Fruit fly (Drosophila melanogaster) whole organism: ENCODE measurements around the gene FoxP.

Experiments
- pan ChIP-seq: fragments of >200 bp; optimal IDR thresholded peaks from 2 replicates; lab custom pipeline; 2017
- psq ChIP-seq: fragments of >200 bp; optimal IDR thresholded peaks from 2 replicates; lab custom pipeline; 2017
- usp ChIP-seq: fragments of >200 bp; optimal IDR thresholded peaks from 2 replicates; lab custom pipeline; 2017; ENCODE audit warnings: missing biosample characterization, missing genetic modification characterization, mixed read lengths

DNA sequence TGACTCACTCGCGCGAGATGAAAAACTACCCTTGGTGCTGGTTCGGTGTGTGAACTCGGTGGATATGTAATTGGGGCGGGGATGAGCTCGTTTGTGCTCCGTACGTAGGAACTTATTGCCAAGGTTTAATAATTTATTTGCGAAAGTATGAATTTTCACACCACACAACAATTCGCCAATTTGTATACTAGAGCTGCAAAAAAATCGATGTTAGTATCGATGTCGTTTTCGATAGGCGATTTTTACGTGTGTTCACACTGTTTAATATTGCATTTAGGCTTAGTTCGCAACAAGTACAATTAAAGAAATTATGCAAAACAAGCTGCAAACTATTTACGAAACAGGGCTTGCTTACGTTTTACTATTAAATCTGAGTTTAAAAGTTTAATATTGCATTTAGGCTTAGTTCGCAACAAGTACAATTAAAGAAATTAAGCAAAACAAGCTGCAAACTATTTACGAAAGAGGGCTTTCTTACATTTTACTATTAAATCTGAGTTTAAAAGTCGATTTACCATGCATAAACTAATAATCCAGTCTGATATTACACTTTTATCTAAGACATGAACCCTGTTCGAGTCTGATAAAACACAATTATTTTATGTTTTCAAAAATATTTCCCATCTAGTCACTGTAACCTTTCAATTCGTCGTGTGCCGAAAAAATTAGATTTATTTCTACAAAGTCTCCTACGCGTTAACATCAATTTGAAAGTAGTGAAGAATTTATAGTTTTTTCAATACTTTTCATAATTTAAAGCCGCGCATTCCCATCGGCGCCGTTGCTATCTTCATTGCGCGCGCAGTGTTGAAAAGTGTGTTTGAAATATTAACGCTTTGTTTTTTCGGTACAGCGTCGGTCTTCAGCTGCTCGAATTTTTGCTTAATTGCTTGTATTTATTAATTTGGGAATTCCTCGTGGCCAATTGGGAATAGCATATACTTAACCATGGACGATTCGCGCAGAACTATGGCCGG lies 32.6 kb upstream of the FoxP start, which contains the start of the genes Snap24 and CG8478:
- TF ChIP-seq pan (no peak), usp (GFP tag; lab: Kevin White, UChicago) (no peak), psq (lab: Kevin White, UChicago) (no peak)
